Worm (Caenorhabditis elegans) whole organism, L2 larva: ENCODE data around the gene Y50D4B.2.

Experiments used
- ceh-82 ChIP-seq: fragments of 150-350 bp; optimal IDR thresholded peaks from 2 replicates; lab custom pipeline; 2014; ENCODE audit warnings: missing biosample characterization, missing genetic modification characterization
- egl-27 ChIP-seq: sonication (generic microtip); optimal IDR thresholded peaks from 3 replicates; lab custom pipeline; 2017; ENCODE audit warnings: missing biosample characterization, missing genetic modification reagents, missing genetic modification characterization
- elt-1 ChIP-seq: fragments of 150-350 bp; optimal IDR thresholded peaks from 2 replicates; lab custom pipeline; 2014; ENCODE audit warnings: missing biosample characterization, missing genetic modification characterization
- lin-13 ChIP-seq: fragments of 150-350 bp; optimal IDR thresholded peaks from 2 replicates; lab custom pipeline; 2014; ENCODE audit warnings: missing biosample characterization, missing genetic modification reagents, missing genetic modification characterization
- lin-39 ChIP-seq: fragments of 150-350 bp; optimal IDR thresholded peaks from 2 replicates; lab custom pipeline; 2014; ENCODE audit warnings: missing biosample characterization, missing genetic modification reagents, missing genetic modification characterization
- mdl-1 ChIP-seq, 2 experiments: fragments of 150-350 bp in 1 of 2; sonication (generic microtip) in 1 of 2; optimal IDR thresholded peaks; 2 replicates each; lab custom pipeline; 2017; ENCODE audit warnings: missing biosample characterization in 2 of 2, missing genetic modification characterization in 2 of 2
- nhr-12 ChIP-seq: fragments of 150-350 bp; optimal IDR thresholded peaks from 2 replicates; lab custom pipeline; 2014; ENCODE audit warnings: missing biosample characterization, missing genetic modification characterization
- nhr-237 ChIP-seq: fragments of 150-350 bp; optimal IDR thresholded peaks from 2 replicates; lab custom pipeline; 2014; ENCODE audit warnings: missing biosample characterization, missing genetic modification characterization
- zag-1 ChIP-seq: fragments of 150-350 bp; optimal IDR thresholded peaks from 2 replicates; lab custom pipeline; 2014; ENCODE audit warnings: missing biosample characterization, missing genetic modification characterization

- TF ChIP-seq mdl-1 (tag; optimal IDR thresholded peaks at IDR 0.05; lab: Kevin White, UChicago) (no peak), lin-13 (GFP tag; lab: Kevin White, UChicago) (no peak), egl-27 (no peak), nhr-12 (no peak), ceh-82 (tag; lab: Kevin White, UChicago) (no peak), zag-1 (no peak), nhr-237 (no peak), lin-39 (tag; lab: Kevin White, UChicago) (no peak), elt-1 (no peak)
These were observed at the start of gene Y50D4B.2 for ce11 chrV:1100280-1100679.
